Fruit fly (Drosophila melanogaster) whole organism, embryonic: ENCODE measurements around the gene CG45081.

ENCODE experiments used
- C15 ChIP-seq: fragments of 200-800 bp; sonication (Bioruptor generic); IDR thresholded peaks from 3 replicates; pipeline ENCODE4 v1.3.6; 2022; ENCODE audit warnings: missing biosample characterization, missing genetic modification characterization
- CG11560 ChIP-seq: fragments of 200-800 bp; sonication (Bioruptor generic); IDR thresholded peaks from 3 replicates; pipeline ENCODE4 v1.3.6; 2022; ENCODE audit warnings: missing biosample characterization, missing genetic modification characterization
- CG11696 ChIP-seq: fragments of 200-800 bp; sonication (Bioruptor generic); IDR thresholded peaks from 2 replicates; pipeline ENCODE4 v1.3.6; 2022; ENCODE audit warnings: missing biosample characterization, missing genetic modification characterization
- CG1603 ChIP-seq: fragments of 200-800 bp; sonication (Bioruptor generic); optimal IDR thresholded peaks from 2 replicates; lab custom pipeline; 2019; ENCODE audit warnings: missing biosample characterization, mild to moderate bottlenecking, missing genetic modification characterization, moderate library complexity
- CG16815 ChIP-seq: fragments of 200-800 bp; sonication (Bioruptor generic); optimal IDR thresholded peaks from 3 replicates; lab custom pipeline; 2017; ENCODE audit warnings: missing biosample characterization, mild to moderate bottlenecking, missing genetic modification characterization
- CG17802 ChIP-seq: fragments of 200-800 bp; sonication (Bioruptor generic); optimal IDR thresholded peaks from 2 replicates; lab custom pipeline; 2018; ENCODE audit warnings: missing biosample characterization, mild to moderate bottlenecking, missing genetic modification characterization, moderate library complexity
- CG18619 ChIP-seq: fragments of 200-800 bp; sonication (Bioruptor generic); optimal IDR thresholded peaks from 3 replicates; lab custom pipeline; 2017; ENCODE audit warnings: missing biosample characterization, mild to moderate bottlenecking, missing genetic modification characterization
- CG2199 ChIP-seq: fragments of 200-800 bp; sonication (Bioruptor generic); IDR thresholded peaks from 3 replicates; pipeline ENCODE4 v1.3.6; 2022; ENCODE audit warnings: missing biosample characterization, missing genetic modification characterization
- CG34224 ChIP-seq: fragments of 200-800 bp; sonication (Bioruptor generic); IDR thresholded peaks from 3 replicates; pipeline ENCODE4 v1.3.6; 2022; ENCODE audit warnings: missing biosample characterization, missing genetic modification characterization; ENCODE audit not compliant: partially characterized antibody
- CG3838 ChIP-seq: fragments of 200-800 bp; sonication (Bioruptor generic); optimal IDR thresholded peaks from 3 replicates; lab custom pipeline; 2016; ENCODE audit warnings: missing biosample characterization, missing genetic modification characterization
- CG42726 ChIP-seq: fragments of 200-800 bp; sonication (Bioruptor generic); IDR thresholded peaks from 2 replicates; pipeline ENCODE4 v1.3.6; 2022; ENCODE audit warnings: missing biosample characterization, missing genetic modification characterization; ENCODE audit not compliant: partially characterized antibody
- CG4328 ChIP-seq: fragments of 200-800 bp; sonication (Bioruptor generic); optimal IDR thresholded peaks from 3 replicates; lab custom pipeline; 2017; ENCODE audit warnings: missing biosample characterization, missing genetic modification reagents, missing genetic modification characterization
- CG43689 ChIP-seq: fragments of 200-800 bp; sonication (Bioruptor generic); IDR thresholded peaks from 2 replicates; pipeline ENCODE4 v1.3.6; 2022; ENCODE audit warnings: missing biosample characterization, missing genetic modification characterization
- CG4404 ChIP-seq: fragments of 200-800 bp; sonication (Bioruptor generic); IDR thresholded peaks from 2 replicates; pipeline ENCODE4 v1.3.6; 2022; ENCODE audit warnings: missing biosample characterization, missing genetic modification characterization
- CG4707 ChIP-seq: fragments of 200-800 bp; sonication (Bioruptor generic); optimal IDR thresholded peaks from 2 replicates; lab custom pipeline; 2018; ENCODE audit warnings: missing biosample characterization, mild to moderate bottlenecking, missing genetic modification characterization, moderate library complexity
- CG5953 ChIP-seq: fragments of 200-800 bp; sonication (Bioruptor generic); IDR thresholded peaks from 2 replicates; pipeline ENCODE4 v1.3.6; 2022; ENCODE audit warnings: missing biosample characterization, missing genetic modification characterization
- CG6689 ChIP-seq: fragments of 200-800 bp; sonication (Bioruptor generic); IDR thresholded peaks from 2 replicates; pipeline ENCODE4 v1.3.6; 2022; ENCODE audit warnings: missing biosample characterization, missing genetic modification characterization
- Chrac-16 ChIP-seq: fragments of 200-800 bp; sonication (Bioruptor generic); optimal IDR thresholded peaks from 3 replicates; lab custom pipeline; 2016; ENCODE audit warnings: missing biosample characterization, missing genetic modification characterization
- CkIIα-i1 ChIP-seq: fragments of 200-800 bp; sonication (Bioruptor generic); IDR thresholded peaks from 2 replicates; pipeline ENCODE4 v1.3.6; 2022; ENCODE audit warnings: missing biosample characterization, missing genetic modification characterization
- Drgx ChIP-seq: fragments of 200-800 bp; sonication (Bioruptor generic); IDR thresholded peaks from 2 replicates; pipeline ENCODE4 v1.3.6; 2022; ENCODE audit warnings: missing biosample characterization, missing genetic modification characterization
- Ets97D ChIP-seq: fragments of 200-800 bp; sonication (Bioruptor generic); optimal IDR thresholded peaks from 3 replicates; lab custom pipeline; 2016; ENCODE audit warnings: missing biosample characterization, missing genetic modification characterization
- GATAe ChIP-seq: fragments of 200-800 bp; sonication (Bioruptor generic); conservative IDR thresholded peaks from 2 replicates; pipeline ENCODE4 v1.3.6; 2022; ENCODE audit warnings: missing biosample characterization, missing genetic modification characterization
- MBD-R2 ChIP-seq: fragments of 200-800 bp; sonication (Bioruptor generic); IDR thresholded peaks from 2 replicates; pipeline ENCODE4 v1.3.6; 2022; ENCODE audit warnings: missing biosample characterization, missing genetic modification characterization
- Neu2 ChIP-seq: fragments of 200-800 bp; sonication (Bioruptor generic); optimal IDR thresholded peaks from 3 replicates; lab custom pipeline; 2016; ENCODE audit warnings: missing biosample characterization, missing genetic modification characterization, borderline replicate concordance
- Nf-YC ChIP-seq: fragments of 200-800 bp; optimal IDR thresholded peaks from 3 replicates; lab custom pipeline; 2019; ENCODE audit warnings: missing biosample characterization, mild to moderate bottlenecking, missing genetic modification characterization, moderate library complexity
- Ravus ChIP-seq: fragments of 200-800 bp; sonication (Bioruptor generic); IDR thresholded peaks from 2 replicates; pipeline ENCODE4 v1.3.6; 2022; ENCODE audit warnings: missing biosample characterization, missing genetic modification characterization
- Rfx ChIP-seq: fragments of 200-800 bp; sonication (Bioruptor generic); IDR thresholded peaks from 2 replicates; pipeline ENCODE4 v1.3.6; 2022; ENCODE audit warnings: missing biosample characterization, missing genetic modification characterization
- Sox100B ChIP-seq: fragments of 200-800 bp; sonication (Bioruptor generic); optimal IDR thresholded peaks from 3 replicates; lab custom pipeline; 2018; ENCODE audit warnings: missing biosample characterization, mild to moderate bottlenecking, missing genetic modification characterization
- Ssrp ChIP-seq: fragments of 200-800 bp; sonication (Bioruptor generic); optimal IDR thresholded peaks from 2 replicates; lab custom pipeline; 2018; ENCODE audit warnings: missing biosample characterization, mild to moderate bottlenecking, missing genetic modification characterization, moderate library complexity
- Xbp1 ChIP-seq: fragments of 200-800 bp; sonication (Bioruptor generic); optimal IDR thresholded peaks from 3 replicates; lab custom pipeline; 2016; ENCODE audit warnings: missing biosample characterization, mild to moderate bottlenecking, missing genetic modification characterization
- ab ChIP-seq: fragments of 200-800 bp; sonication (Bioruptor generic); optimal IDR thresholded peaks from 2 replicates; lab custom pipeline; 2016; ENCODE audit warnings: missing biosample characterization, missing genetic modification characterization
- chm ChIP-seq: fragments of 200-800 bp; sonication (Bioruptor generic); IDR thresholded peaks from 2 replicates; pipeline ENCODE4 v1.3.6; 2022; ENCODE audit warnings: missing biosample characterization, missing genetic modification characterization
- croc ChIP-seq: fragments of 200-800 bp; sonication (Bioruptor generic); conservative IDR thresholded peaks from 3 replicates; pipeline ENCODE4 v1.3.6; 2022; ENCODE audit warnings: missing biosample characterization, missing genetic modification characterization
- dmrt11E ChIP-seq: fragments of 200-800 bp; sonication (Bioruptor generic); optimal IDR thresholded peaks from 3 replicates; lab custom pipeline; 2018; ENCODE audit warnings: missing biosample characterization, mild to moderate bottlenecking, missing genetic modification characterization, moderate library complexity
- dpn ChIP-seq, 2 experiments: fragments of 200-800 bp; sonication (Bioruptor generic); optimal IDR thresholded peaks; 3 replicates each; lab custom pipeline; 2016; ENCODE audit warnings: missing biosample characterization in 2 of 2, missing genetic modification characterization in 2 of 2
- emc ChIP-seq: fragments of 200-800 bp; sonication (Bioruptor generic); optimal IDR thresholded peaks from 2 replicates; lab custom pipeline; 2016; ENCODE audit warnings: missing biosample characterization, missing genetic modification characterization
- gfzf ChIP-seq: fragments of 200-800 bp; sonication (Bioruptor generic); optimal IDR thresholded peaks from 2 replicates; lab custom pipeline; 2016; ENCODE audit warnings: missing biosample characterization, mild to moderate bottlenecking, missing genetic modification characterization, moderate library complexity
- her ChIP-seq: fragments of 200-800 bp; sonication (Bioruptor generic); optimal IDR thresholded peaks from 2 replicates; lab custom pipeline; 2016; ENCODE audit warnings: missing biosample characterization, missing genetic modification characterization
- jigr1 ChIP-seq: fragments of 200-800 bp; sonication (Bioruptor generic); IDR thresholded peaks from 3 replicates; pipeline ENCODE4 v1.3.6; 2022; ENCODE audit warnings: missing biosample characterization, missing genetic modification characterization
- ken ChIP-seq: fragments of 200-800 bp; sonication (Bioruptor generic); IDR thresholded peaks from 3 replicates; pipeline ENCODE4 v1.3.6; 2022; ENCODE audit warnings: missing biosample characterization, missing genetic modification characterization
- kni ChIP-seq: fragments of 200-800 bp; sonication (Bioruptor generic); optimal IDR thresholded peaks from 3 replicates; lab custom pipeline; 2017; ENCODE audit warnings: mild to moderate bottlenecking, missing biosample characterization, missing genetic modification reagents, missing genetic modification characterization
- lov ChIP-seq, 2 experiments: fragments of 200-800 bp in 1 of 2; fragments of >200 bp in 1 of 2; sonication (Bioruptor generic) in 1 of 2; IDR thresholded peaks in 1 of 2; optimal IDR thresholded peaks in 1 of 2; 2 replicates in 1 of 2; 3 replicates in 1 of 2; pipeline versions ENCODE4 v1.3.6 to Lab custom; 2017 to 2022; ENCODE audit warnings: missing biosample characterization in 1 of 2, missing genetic modification characterization in 1 of 2
- oc ChIP-seq: fragments of 200-800 bp; sonication (Bioruptor generic); optimal IDR thresholded peaks from 2 replicates; lab custom pipeline; 2018; ENCODE audit warnings: missing biosample characterization, mild to moderate bottlenecking, missing genetic modification characterization, moderate library complexity
- peb ChIP-seq: fragments of 200-800 bp; sonication (Bioruptor generic); IDR thresholded peaks from 2 replicates; pipeline ENCODE4 v1.3.6; 2022; ENCODE audit warnings: missing biosample characterization, missing genetic modification characterization
- schlank ChIP-seq: fragments of 200-800 bp; sonication (Bioruptor generic); optimal IDR thresholded peaks from 2 replicates; lab custom pipeline; 2018; ENCODE audit warnings: missing biosample characterization, mild to moderate bottlenecking, missing genetic modification characterization
- slbo ChIP-seq: fragments of 200-800 bp; sonication (Bioruptor generic); IDR thresholded peaks from 2 replicates; pipeline ENCODE4 v1.3.6; 2022; ENCODE audit warnings: missing biosample characterization, missing genetic modification characterization
- slou ChIP-seq: fragments of 200-800 bp; sonication (Bioruptor generic); optimal IDR thresholded peaks from 3 replicates; lab custom pipeline; 2016; ENCODE audit warnings: missing biosample characterization, missing genetic modification characterization
- vfl ChIP-seq: fragments of 200-800 bp; sonication (Bioruptor generic); optimal IDR thresholded peaks from 2 replicates; lab custom pipeline; 2016; ENCODE audit warnings: missing biosample characterization, missing genetic modification characterization
- wdn ChIP-seq: fragments of 200-800 bp; sonication (Bioruptor generic); IDR thresholded peaks from 2 replicates; pipeline ENCODE4 v1.3.6; 2022; ENCODE audit warnings: missing biosample characterization, missing genetic modification characterization
- zf30C ChIP-seq: fragments of 200-800 bp; sonication (Bioruptor generic); optimal IDR thresholded peaks from 3 replicates; lab custom pipeline; 2018; ENCODE audit warnings: missing biosample characterization, mild to moderate bottlenecking, missing genetic modification characterization

CG45081 gene

dm6 chr3L:19254715-19255428 is 11.0 kb upstream of the CG45081 start, which contains the start of the genes mRpL21 and rept (continued):
- TF ChIP-seq MBD-R2 (peak; percentile 93), slbo (peak; percentile 67), CG16815 (GFP tag; lab: Kevin White, UChicago) (peak; percentile 6), Sox100B (GFP tag; lab: Kevin White, UChicago) (peak; percentile 43), CG42726 (GFP tag; lab: Robert Waterston, UW) (no peak), slou (GFP tag; lab: Kevin White, UChicago) (no peak), zf30C (GFP tag; lab: Kevin White, UChicago) (no peak), emc (GFP tag; lab: Kevin White, UChicago) (no peak), CG4404 (no peak), kni (GFP tag; lab: Kevin White, UChicago) (no peak), ken (peak; percentile 54; the same call in 1 of the 3 replicates), lov (optimal IDR thresholded peaks at IDR 0.05; lab: Kevin White, UChicago) (no peak), lov (GFP tag; IDR thresholded peaks at IDR 0.05; lab: Robert Waterston, UW) (no peak), CG1603 (peak; percentile 68), Chrac-16 (GFP tag; lab: Kevin White, UChicago) (peak; percentile 19), CG11560 (no peak), peb (GFP tag; lab: Robert Waterston, UW) (no peak), Xbp1 (GFP tag; lab: Kevin White, UChicago) (peak; percentile 48), CG6689 (0 out of 2 replicates have a peak, but pooled peaks have one; percentile 16), CG4328 (GFP tag; lab: Kevin White, UChicago) (peak; percentile 9), CG2199 (no peak), jigr1 (GFP tag; lab: Robert Waterston, UW) (no peak), CG5953 (GFP tag; lab: Robert Waterston, UW) (no peak), Ets97D (GFP tag; lab: Kevin White, UChicago) (peak; percentile 62), croc (GFP tag; lab: Robert Waterston, UW) (no peak), Ssrp (tag; lab: Kevin White, UChicago) (peak; percentile 3), CG43689 (GFP tag; lab: Robert Waterston, UW) (no peak), oc (tag; lab: Kevin White, UChicago) (no peak), CG11696 (GFP tag; lab: Robert Waterston, UW) (no peak), ab (no peak), wdn (GFP tag; lab: Robert Waterston, UW) (peak; percentile 16; the same call in 1 of the 2 replicates), dpn (GFP tag; optimal IDR thresholded peaks at IDR 0.05; lab: Kevin White, UChicago) (peak; percentile 63 to 70), dmrt11E (tag; lab: Kevin White, UChicago) (no peak), Rfx (GFP tag; lab: Robert Waterston, UW) (peak; percentile 77), CG4707 (GFP tag; lab: Kevin White, UChicago) (no peak), schlank (tag; lab: Kevin White, UChicago) (peak; percentile 13), chm (GFP tag; lab: Robert Waterston, UW) (peak; percentile 41; the same call in 1 of the 2 replicates), Ravus (GFP tag; lab: Robert Waterston, UW) (no peak), CkIIα-i1 (GFP tag; lab: Robert Waterston, UW) (no peak), GATAe (GFP tag; lab: Robert Waterston, UW) (no peak), CG3838 (no peak), gfzf (GFP tag; lab: Kevin White, UChicago) (peak; percentile 69), Nf-YC (tag; lab: Kevin White, UChicago) (peak; percentile 54), Neu2 (GFP tag; lab: Kevin White, UChicago) (no peak), CG18619 (peak; percentile 44), CG17802 (tag; lab: Kevin White, UChicago) (no peak), her (GFP tag; lab: Kevin White, UChicago) (peak; percentile 60), vfl (peak; percentile 69), C15 (GFP tag; lab: Robert Waterston, UW) (no peak), Drgx (no peak), CG34224 (GFP tag; lab: Robert Waterston, UW) (no peak)
